Worm (Caenorhabditis elegans) whole organism, early embryonic: ENCODE results near the gene srh-60.

Source experiments
- flt-1 ChIP-seq: fragments of 200-800 bp; sonication (Bioruptor generic); IDR thresholded peaks from 2 replicates; pipeline ENCODE4 v1.3.6; 2022; ENCODE audit warnings: missing genetic modification characterization, missing compliant biosample characterization
- hmbx-1 ChIP-seq: sonication (generic microtip); optimal IDR thresholded peaks from 2 replicates; lab custom pipeline; 2016; ENCODE audit warnings: mild to moderate bottlenecking, missing genetic modification characterization, missing compliant biosample characterization

ce11 chrII:3626872-3627271 lies 43.4 kb downstream of the srh-60 start, which contains the start of gene M151.3:
- TF ChIP-seq flt-1 (GFP tag; lab: Robert Waterston, UW) = no peak
- no peak for TF ChIP-seq hmbx-1 (tag; lab: Kevin White, UChicago)
